Fruit fly (Drosophila melanogaster): Measurements from ENCODE around the gene CG17404.

Gene CG17404

dm6 chr3R:12210260-12210659 is 14.6 kb downstream of the CG17404 start, which contains the start of gene CG4830:
TSS of gene CG4830 (minus strand) at chr3R:12210360.
- TF ChIP-seq mirr (GFP tag; optimal IDR thresholded peaks at IDR 0.05): peak; percentile 28
- TF ChIP-seq tll (GFP tag; optimal IDR thresholded peaks at IDR 0.05): no peak
- TF ChIP-seq CG3995 (GFP tag; optimal IDR thresholded peaks at IDR 0.05): no peak
- no peak for TF ChIP-seq HLH54F (GFP tag; optimal IDR thresholded peaks at IDR 0.05)
- TF ChIP-seq CG17912 (GFP tag; optimal IDR thresholded peaks at IDR 0.05): no peak
- TF ChIP-seq esg (GFP tag; conservative IDR thresholded peaks at IDR 0.05): no peak
- TF ChIP-seq Ets97D (GFP tag; optimal IDR thresholded peaks at IDR 0.05): no peak

dm6 chr3R:12197641-12198040 is 27.2 kb downstream of the CG17404 start, which contains the start of gene Adk1:
TSS of gene Adk1 (plus strand) at chr3R:12197941.
- no peak for TF ChIP-seq tio (GFP tag; optimal IDR thresholded peaks at IDR 0.05)
- no peak for TF ChIP-seq tgo (GFP tag; IDR thresholded peaks at IDR 0.05)
- no peak for TF ChIP-seq eyg (GFP tag; optimal IDR thresholded peaks at IDR 0.05)
- TF ChIP-seq Optix (GFP tag; IDR thresholded peaks at IDR 0.05): no peak
- no peak for TF ChIP-seq jing (GFP tag; optimal IDR thresholded peaks at IDR 0.05)

dm6 chr3R:12196100-12196499 is 28.7 kb downstream of the CG17404 start:
- no peak for TF ChIP-seq Hmr (GFP tag; optimal IDR thresholded peaks at IDR 0.05)
- 0 out of 3 replicates have a peak, but pooled peaks have one; percentile 19 for TF ChIP-seq CG11456 (GFP tag; IDR thresholded peaks at IDR 0.05)
- TF ChIP-seq TFAM (GFP tag; optimal IDR thresholded peaks at IDR 0.05): no peak
- peak; percentile 43; the same call in 1 of the 2 replicates for TF ChIP-seq Drgx (GFP tag; IDR thresholded peaks at IDR 0.05)
- TF ChIP-seq Neu2 (GFP tag; optimal IDR thresholded peaks at IDR 0.05; ENCODE audit: borderline replicate concordance): no peak
- TF ChIP-seq Rx (GFP tag; IDR thresholded peaks at IDR 0.05): no peak
- peak; percentile 50 for TF ChIP-seq dm (GFP tag; optimal IDR thresholded peaks at IDR 0.05)
- no peak for TF ChIP-seq CG34422 (GFP tag; IDR thresholded peaks at IDR 0.05)
- 0 out of 3 replicates have a peak, but pooled peaks have one; percentile 13 for TF ChIP-seq row (GFP tag; IDR thresholded peaks at IDR 0.05)

- TF ChIP-seq CG15073 (GFP tag; optimal IDR thresholded peaks at IDR 0.05) (no peak), ab (GFP tag; optimal IDR thresholded peaks at IDR 0.05) (no peak), CG31224 (GFP tag; IDR thresholded peaks at IDR 0.05) (no peak), NFAT (GFP tag; IDR thresholded peaks at IDR 0.05) (no peak), Poxn (GFP tag; IDR thresholded peaks at IDR 0.05) (no peak), gfzf (GFP tag; optimal IDR thresholded peaks at IDR 0.05) (no peak), CG18599 (GFP tag; optimal IDR thresholded peaks at IDR 0.05) (no peak), CG1647 (GFP tag; optimal IDR thresholded peaks at IDR 0.05) (no peak), psq (GFP tag; optimal IDR thresholded peaks at IDR 0.05) (no peak)
Measured at dm6 chr3R:12194911-12195310, 29.9 kb downstream of the CG17404 start, which contains the start of the genes eIF3d2 and CG43450. TSS of gene eIF3d2 (minus strand) at chr3R:12195011. TSS of gene CG43450 (plus strand) at chr3R:12195294.

dm6 chr3R:12185615-12186014 is 39.2 kb downstream of the CG17404 start:
- no peak for TF ChIP-seq ken (GFP tag; IDR thresholded peaks at IDR 0.05)
- TF ChIP-seq Abd-B (GFP tag; optimal IDR thresholded peaks at IDR 0.05): no peak
- no peak for TF ChIP-seq CG7357 (GFP tag; IDR thresholded peaks at IDR 0.05)
- TF ChIP-seq CG2712 (tag; optimal IDR thresholded peaks at IDR 0.05): no peak
- no peak for TF ChIP-seq CG3065 (GFP tag; optimal IDR thresholded peaks at IDR 0.05)
- no peak for TF ChIP-seq ftz-f1 (GFP tag; optimal IDR thresholded peaks at IDR 0.05)
- TF ChIP-seq CG12299 (tag; optimal IDR thresholded peaks at IDR 0.05): no peak
